Worm (Caenorhabditis elegans): ENCODE data around the gene C25F9.9.

C25F9.9 gene

ce11 chrV:19416475-19416874 is at the start of gene C25F9.9, which contains the start of gene C25F9.4:
Gene C25F9.9 (plus strand): TSS chrV:19416611.
Gene C25F9.4 (minus strand): TSS chrV:19416575.
- TF ChIP-seq nhr-85 (tag) (peak; percentile 33), pag-3 (tag; optimal IDR thresholded peaks at IDR 0.05; ENCODE audit: borderline replicate concordance, insufficient read depth) (no peak)

- no peak for TF ChIP-seq nhr-11 (tag; optimal IDR thresholded peaks at IDR 0.05)
- TF ChIP-seq alr-1 (tag; optimal IDR thresholded peaks at IDR 0.05; ENCODE audit: borderline replicate concordance): no peak
- TF ChIP-seq lsy-2 (tag; optimal IDR thresholded peaks at IDR 0.05): no peak
- no peak for TF ChIP-seq hpl-2 (GFP tag; optimal IDR thresholded peaks at IDR 0.05)
- no peak for TF ChIP-seq nhr-90 (tag; optimal IDR thresholded peaks at IDR 0.05; ENCODE audit: poor library complexity)
- TF ChIP-seq isw-1 (GFP tag; IDR thresholded peaks at IDR 0.05): no peak
- TF ChIP-seq aha-1 (tag; optimal IDR thresholded peaks at IDR 0.05): no peak
- TF ChIP-seq zip-4 (GFP tag; optimal IDR thresholded peaks at IDR 0.05): no peak
- TF ChIP-seq mdl-1 (tag; optimal IDR thresholded peaks at IDR 0.05): no peak
- TF ChIP-seq irx-1 (tag; optimal IDR thresholded peaks at IDR 0.05): no peak
- TF ChIP-seq dsc-1 (tag; optimal IDR thresholded peaks at IDR 0.05): no peak
- TF ChIP-seq nhr-19 (GFP tag; conservative IDR thresholded peaks at IDR 0.05): no peak
- TF ChIP-seq fos-1 (tag; optimal IDR thresholded peaks at IDR 0.05): no peak
- TF ChIP-seq mab-9 (GFP tag; IDR thresholded peaks at IDR 0.05): no peak
- TF ChIP-seq ceh-8 (GFP tag; optimal IDR thresholded peaks at IDR 0.05): no peak
- TF ChIP-seq rnt-1 (tag; optimal IDR thresholded peaks at IDR 0.05): no peak
- no peak for TF ChIP-seq nhr-76 (tag; optimal IDR thresholded peaks at IDR 0.05)
- TF ChIP-seq pag-3 (tag; optimal IDR thresholded peaks at IDR 0.05; ENCODE audit: borderline replicate concordance, insufficient read depth): no peak
Measured at ce11 chrV:19370189-19370588, 46.2 kb upstream of the C25F9.9 start, which contains the start of gene Y43F8A.1. Gene Y43F8A.1 (plus strand): TSS chrV:19370489.

DNA sequence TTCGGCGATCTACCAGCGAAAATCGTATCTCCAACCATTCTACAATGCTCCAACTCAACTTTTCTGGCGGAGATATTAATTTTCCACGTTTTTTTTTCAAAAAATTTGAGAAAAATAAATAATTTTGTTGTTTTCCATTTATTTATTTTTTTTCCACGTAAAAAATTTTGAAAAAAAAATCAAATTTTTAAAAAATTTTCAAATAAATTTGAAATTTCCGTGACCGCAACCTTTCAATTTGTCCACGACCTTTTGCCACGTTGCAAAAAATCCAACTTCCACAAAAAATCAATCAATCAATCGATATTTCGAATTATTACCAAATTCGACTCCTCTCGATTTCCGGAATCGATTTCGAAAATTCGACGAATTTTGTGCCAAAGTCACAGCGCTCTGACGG is 45.2 kb upstream of the C25F9.9 start, which contains the start of gene Y43F8A.2:
Gene Y43F8A.2, plus strand, starts transcription at position 301 of the 400 bp plus-strand sequence.
- TF ChIP-seq ztf-11 (tag; optimal IDR thresholded peaks at IDR 0.05) (no peak), fkh-8 (tag; optimal IDR thresholded peaks at IDR 0.05) (no peak), mep-1 (tag; optimal IDR thresholded peaks at IDR 0.05) (no peak), nhr-237 (tag; optimal IDR thresholded peaks at IDR 0.05) (no peak), dsc-1 (tag; optimal IDR thresholded peaks at IDR 0.05) (no peak), ztf-4 (tag; optimal IDR thresholded peaks at IDR 0.05) (no peak), C16A3.4 (tag; optimal IDR thresholded peaks at IDR 0.05) (no peak), nhr-19 (GFP tag; conservative IDR thresholded peaks at IDR 0.05) (no peak), ama-1 (optimal IDR thresholded peaks at IDR 0.05) (no peak), nhr-12 (tag; optimal IDR thresholded peaks at IDR 0.05) (no peak), nhr-47 (tag; optimal IDR thresholded peaks at IDR 0.05) (no peak), lin-39 (tag; optimal IDR thresholded peaks at IDR 0.05) (no peak), nhr-20 (tag; optimal IDR thresholded peaks at IDR 0.05) (no peak), blmp-1 (tag; optimal IDR thresholded peaks at IDR 0.05) (no peak), C04F5.9 (tag; optimal IDR thresholded peaks at IDR 0.05) (no peak), lin-13 (GFP tag; optimal IDR thresholded peaks at IDR 0.05) (no peak)

- no peak for TF ChIP-seq pqm-1 (tag; optimal IDR thresholded peaks at IDR 0.05)
- TF ChIP-seq pag-3 (tag; optimal IDR thresholded peaks at IDR 0.05; ENCODE audit: borderline replicate concordance, insufficient read depth): no peak
- TF ChIP-seq mef-2 (tag; optimal IDR thresholded peaks at IDR 0.05): no peak
- no peak for TF ChIP-seq unc-62 (GFP tag; optimal IDR thresholded peaks at IDR 0.05)
- no peak for TF ChIP-seq nhr-237 (tag; optimal IDR thresholded peaks at IDR 0.05)
- no peak for TF ChIP-seq hlh-4 (tag; optimal IDR thresholded peaks at IDR 0.05)
- no peak for TF ChIP-seq fos-1 (tag; optimal IDR thresholded peaks at IDR 0.05)
- TF ChIP-seq unc-130 (tag; optimal IDR thresholded peaks at IDR 0.05): no peak
- TF ChIP-seq efl-3 (GFP tag; optimal IDR thresholded peaks at IDR 0.05): no peak
- TF ChIP-seq aha-1 (tag; optimal IDR thresholded peaks at IDR 0.05): no peak
- TF ChIP-seq xbp-1 (tag; optimal IDR thresholded peaks at IDR 0.05): no peak
- no peak for TF ChIP-seq isw-1 (GFP tag; IDR thresholded peaks at IDR 0.05)
- TF ChIP-seq nhr-76 (tag; optimal IDR thresholded peaks at IDR 0.05): no peak
- TF ChIP-seq hlh-17 (GFP tag; optimal IDR thresholded peaks at IDR 0.05; ENCODE audit: borderline replicate concordance): no peak
- no peak for TF ChIP-seq vab-15 (tag; optimal IDR thresholded peaks at IDR 0.05)
- no peak for TF ChIP-seq rnt-1 (tag; optimal IDR thresholded peaks at IDR 0.05)
- no peak for TF ChIP-seq ztf-4 (tag; optimal IDR thresholded peaks at IDR 0.05)
- TF ChIP-seq unc-30 (tag; optimal IDR thresholded peaks at IDR 0.05): no peak
- TF ChIP-seq dpl-1 (GFP tag; optimal IDR thresholded peaks at IDR 0.05): no peak
- TF ChIP-seq lin-35 (GFP tag; optimal IDR thresholded peaks at IDR 0.05): no peak
Measured at ce11 chrV:19371777-19372176, 44.6 kb upstream of the C25F9.9 start.
